Worm (Caenorhabditis elegans): ENCODE measurements around the gene F41C3.11.

The F41C3.11 gene

DNA sequence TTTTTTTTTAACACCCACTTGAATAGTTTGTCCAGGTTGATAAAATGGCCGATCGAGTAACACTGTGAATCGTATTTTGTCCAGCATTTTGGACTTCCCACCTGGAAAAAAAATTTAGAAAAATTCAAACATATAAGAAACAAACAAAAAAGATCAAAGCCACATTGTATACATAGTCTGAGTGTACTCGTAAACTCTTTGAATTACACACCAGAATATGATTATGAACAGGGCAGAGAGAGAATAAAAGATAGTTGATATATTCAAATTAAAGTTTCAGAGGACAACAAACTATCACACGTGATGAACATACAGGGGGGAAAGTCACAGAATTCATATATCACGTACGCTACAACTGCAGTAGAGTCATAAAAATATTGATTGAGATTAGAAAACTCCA lies 32.5 kb upstream of the F41C3.11 start, which contains the start of gene ttm-2:
Gene ttm-2, minus strand, starts transcription at position 101 of the 400 bp plus-strand sequence.
- no peak for TF ChIP-seq R02D3.7 (tag; optimal IDR thresholded peaks at IDR 0.05)
- TF ChIP-seq aly-2 (tag; optimal IDR thresholded peaks at IDR 0.05), result no peak
- TF ChIP-seq mes-2 (tag; optimal IDR thresholded peaks at IDR 0.05; ENCODE audit: poor library complexity, severe bottlenecking), result no peak

DNA sequence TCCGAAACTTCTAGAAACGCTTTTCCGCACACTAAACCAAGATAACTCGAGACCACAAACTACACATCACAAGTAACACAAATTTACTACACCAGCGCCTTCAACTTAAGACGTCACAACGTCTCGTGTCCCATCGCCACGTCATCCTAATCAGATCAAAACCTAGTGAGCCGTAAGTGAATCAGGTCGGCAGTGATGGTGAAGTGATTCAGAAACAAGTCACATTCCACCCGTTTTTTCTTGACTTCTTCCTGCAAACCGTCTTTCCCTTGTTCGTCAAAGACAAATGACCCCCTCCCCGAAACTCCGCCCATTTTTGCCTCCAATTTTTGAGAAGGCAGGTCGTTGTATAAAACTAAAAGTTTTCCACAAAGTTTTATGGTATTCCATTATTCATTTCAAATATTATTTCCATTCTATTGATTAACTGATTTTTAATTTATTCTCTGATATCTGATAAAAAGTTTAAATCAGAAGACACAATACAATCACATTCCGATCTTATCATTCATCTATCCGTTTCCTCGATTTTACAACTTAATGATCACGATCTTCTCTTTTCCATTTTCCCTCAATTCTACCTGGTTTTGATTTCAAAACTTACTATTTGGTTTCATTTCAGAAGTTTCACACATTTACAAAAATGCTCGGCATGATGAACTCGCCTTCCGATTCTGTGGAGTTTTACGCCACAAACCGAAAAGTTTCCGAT lies 29.0 kb upstream of the F41C3.11 start, which contains the start of gene F26G1.2:
Gene F26G1.2, plus strand, starts transcription at position 508 of the 712 bp plus-strand sequence.
- TF ChIP-seq daf-8 (GFP tag; IDR thresholded peaks at IDR 0.05), result no peak
- no peak for TF ChIP-seq Y105C5A.15 (GFP tag; IDR thresholded peaks at IDR 0.05)
- peak; percentile 57 for TF ChIP-seq nhr-28 (tag; optimal IDR thresholded peaks at IDR 0.05)
- TF ChIP-seq egl-43 (GFP tag; IDR thresholded peaks at IDR 0.05), result peak; percentile 15; the same call in 1 of the 2 replicates
- TF ChIP-seq ctbp-1 (GFP tag; IDR thresholded peaks at IDR 0.05), result no peak
- no peak for TF ChIP-seq unc-39 (tag; optimal IDR thresholded peaks at IDR 0.05)
- TF ChIP-seq saeg-2 (GFP tag; IDR thresholded peaks at IDR 0.05), result no peak
- peak; percentile 69 for TF ChIP-seq aha-1 (tag)

DNA sequence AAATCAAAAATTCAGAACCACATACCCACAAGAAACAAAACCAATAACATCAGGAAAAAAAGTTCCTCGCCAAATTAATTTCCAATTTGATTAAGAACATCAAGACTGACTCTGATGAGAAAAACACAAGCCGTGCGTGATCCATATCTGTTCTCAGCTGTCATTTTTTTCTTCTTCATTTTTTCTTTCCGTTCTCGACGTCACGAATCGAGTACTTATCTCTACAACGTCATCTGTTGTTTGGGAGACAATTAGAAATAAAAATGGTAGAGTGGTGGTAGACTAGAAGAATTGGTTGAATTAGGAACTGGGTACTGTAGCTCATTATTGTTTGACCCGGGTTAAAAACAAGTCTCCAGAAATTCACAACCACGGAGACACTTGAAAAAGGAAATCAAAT lies 27.3 kb upstream of the F41C3.11 start:
- TF ChIP-seq tag-97 (GFP tag; IDR thresholded peaks at IDR 0.05) (no peak), duxl-1 (tag; optimal IDR thresholded peaks at IDR 0.05; ENCODE audit: poor library complexity) (no peak), hlh-11 (tag; optimal IDR thresholded peaks at IDR 0.05) (peak; percentile 18), skn-1 (tag; optimal IDR thresholded peaks at IDR 0.05) (no peak), ceh-44 (GFP tag; IDR thresholded peaks at IDR 0.05) (no peak), dmd-6 (GFP tag; IDR thresholded peaks at IDR 0.05) (peak; percentile 16), daf-12 (tag; optimal IDR thresholded peaks at IDR 0.05) (no peak), lin-13 (GFP tag; optimal IDR thresholded peaks at IDR 0.05) (no peak), R02D3.7 (tag; optimal IDR thresholded peaks at IDR 0.05) (no peak)

DNA sequence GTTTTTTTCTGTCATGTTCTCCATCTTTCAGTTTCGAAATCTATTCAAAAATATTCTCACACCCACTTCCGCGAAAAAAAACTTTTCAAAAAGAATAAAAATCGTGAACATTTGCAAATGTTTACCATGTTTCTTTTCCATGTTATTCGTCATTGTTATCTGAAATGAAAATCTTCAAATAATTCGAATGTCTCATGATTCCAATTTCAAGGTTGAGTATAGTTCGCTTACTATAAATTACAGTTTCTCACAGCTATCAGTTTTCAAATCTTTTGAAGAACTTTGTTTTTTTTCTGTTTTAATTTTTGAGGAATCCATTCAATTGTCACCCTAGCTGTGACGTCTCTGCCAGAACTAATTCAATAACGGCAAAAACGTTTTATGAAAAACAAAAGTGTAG lies 26.1 kb upstream of the F41C3.11 start:
- TF ChIP-seq Y5F2A.4 (GFP tag; optimal IDR thresholded peaks at IDR 0.05) (no peak), unc-62 (GFP tag; optimal IDR thresholded peaks at IDR 0.05 in 1 of 2) (peak in 1 of 2 experiments; percentile 32), unc-62 (tag; optimal IDR thresholded peaks at IDR 0.05) (no peak), mdl-1 (tag; optimal IDR thresholded peaks at IDR 0.05) (no peak), madf-9 (GFP tag; conservative IDR thresholded peaks at IDR 0.05) (no peak), F10B5.3 (tag; optimal IDR thresholded peaks at IDR 0.05) (no peak), attf-4 (tag; optimal IDR thresholded peaks at IDR 0.05) (no peak), aha-1 (tag) (peak; percentile 86)

DNA sequence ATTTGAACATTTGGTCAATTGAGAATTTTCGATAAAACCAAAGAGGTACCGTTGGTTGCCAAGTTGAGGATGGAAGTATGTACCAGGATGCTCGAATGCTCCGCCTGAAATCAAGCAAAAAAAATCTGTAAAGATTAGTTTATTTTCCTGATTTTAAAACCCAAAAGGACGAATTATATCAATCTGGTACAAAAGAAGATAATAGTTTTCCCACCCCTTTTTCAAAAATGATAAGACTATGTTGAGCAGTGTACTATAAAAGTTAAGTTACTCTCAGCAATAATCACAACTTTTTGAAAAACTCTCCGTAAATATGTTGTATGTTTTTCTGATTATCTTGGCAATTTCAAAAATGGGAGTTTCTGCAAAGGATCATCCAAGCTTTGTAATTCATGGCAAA lies 24.7 kb upstream of the F41C3.11 start, which contains the start of gene F26G1.3:
Gene F26G1.3, plus strand, starts transcription at position 301 of the 400 bp plus-strand sequence.
- TF ChIP-seq ZK337.2 (GFP tag; IDR thresholded peaks at IDR 0.05) (no peak), daf-19 (GFP tag; conservative IDR thresholded peaks at IDR 0.05) (no peak), daf-12 (tag; optimal IDR thresholded peaks at IDR 0.05) (no peak), nhr-76 (tag; optimal IDR thresholded peaks at IDR 0.05) (no peak), jun-1 (tag; optimal IDR thresholded peaks at IDR 0.05) (no peak), egl-43 (GFP tag; IDR thresholded peaks at IDR 0.05) (no peak)

DNA sequence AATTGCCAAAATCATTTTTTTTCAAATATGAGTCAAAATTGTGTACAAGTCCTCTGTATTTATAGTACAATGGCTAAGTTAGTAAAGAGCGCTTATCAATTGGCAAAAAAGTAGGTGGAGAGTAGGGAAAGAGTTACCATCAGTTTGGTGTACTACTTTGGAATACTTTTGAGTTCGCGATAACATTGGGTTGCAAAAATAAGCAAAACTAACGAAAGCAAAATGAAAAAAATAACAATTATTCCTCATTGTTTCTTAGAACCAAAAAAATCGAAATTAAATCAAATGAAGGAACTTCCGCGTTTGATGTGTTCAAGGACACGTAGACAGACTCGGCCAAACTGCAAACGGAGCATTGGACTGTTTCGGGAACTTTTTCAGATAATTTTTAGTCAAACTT lies 23.0 kb upstream of the F41C3.11 start, which contains the start of gene C27D9.2:
Gene C27D9.2, minus strand, starts transcription at position 101 of the 400 bp plus-strand sequence.
- TF ChIP-seq F26F4.8 (GFP tag; conservative IDR thresholded peaks at IDR 0.05) (no peak), madf-5 (GFP tag; IDR thresholded peaks at IDR 0.05) (no peak), hlh-11 (tag; optimal IDR thresholded peaks at IDR 0.05) (no peak), ztf-11 (tag; optimal IDR thresholded peaks at IDR 0.05) (no peak), mdl-1 (tag; optimal IDR thresholded peaks at IDR 0.05) (no peak), tag-97 (GFP tag; IDR thresholded peaks at IDR 0.05) (no peak)
